Worm (Caenorhabditis elegans) whole organism, mixed stage, embryonic: Measurements from ENCODE around the gene gar-1.

Experiments used
- M03D4.4 ChIP-seq: sonication (generic microtip); optimal IDR thresholded peaks from 2 replicates; lab custom pipeline; 2017; ENCODE audit warnings: mild to moderate bottlenecking, missing genetic modification characterization, missing compliant biosample characterization
- bed-3 ChIP-seq: fragments of 200-800 bp; sonication (Bioruptor generic); optimal IDR thresholded peaks from 3 replicates; lab custom pipeline; 2018; ENCODE audit warnings: mild to moderate bottlenecking, missing genetic modification characterization, moderate library complexity, missing compliant biosample characterization
- blmp-1 ChIP-seq: fragments of 150-350 bp; optimal IDR thresholded peaks from 2 replicates; lab custom pipeline; 2014; ENCODE audit warnings: missing biosample characterization, missing genetic modification characterization
- ceh-39 ChIP-seq: fragments of 150-350 bp; optimal IDR thresholded peaks from 2 replicates; lab custom pipeline; 2014; ENCODE audit warnings: missing biosample characterization, missing genetic modification characterization
- ceh-43 ChIP-seq: fragments of 200-800 bp; sonication (Bioruptor generic); optimal IDR thresholded peaks from 2 replicates; lab custom pipeline; 2018; ENCODE audit warnings: mild to moderate bottlenecking, missing genetic modification characterization, moderate library complexity, missing compliant biosample characterization
- ceh-83 ChIP-seq: fragments of 200-800 bp; sonication (Bioruptor generic); optimal IDR thresholded peaks from 2 replicates; lab custom pipeline; 2018; ENCODE audit warnings: mild to moderate bottlenecking, missing genetic modification characterization, missing compliant biosample characterization
- ces-1 ChIP-seq: fragments of 150-350 bp; optimal IDR thresholded peaks from 2 replicates; lab custom pipeline; 2014; ENCODE audit warnings: missing biosample characterization, missing genetic modification reagents, missing genetic modification characterization
- cnd-1 ChIP-seq: fragments of 200-800 bp; sonication (Bioruptor generic); optimal IDR thresholded peaks from 2 replicates; lab custom pipeline; 2018; ENCODE audit warnings: mild to moderate bottlenecking, missing genetic modification characterization, missing compliant biosample characterization
- drap-1 ChIP-seq: fragments of 200-800 bp; sonication (Bioruptor generic); optimal IDR thresholded peaks from 3 replicates; lab custom pipeline; 2018; ENCODE audit warnings: mild to moderate bottlenecking, missing genetic modification characterization, missing compliant biosample characterization
- elt-1 ChIP-seq: sonication (generic microtip); optimal IDR thresholded peaks from 2 replicates; lab custom pipeline; 2017; ENCODE audit warnings: missing genetic modification characterization, mild to moderate bottlenecking, missing compliant biosample characterization, antibody characterized with exemption, moderate library complexity, borderline replicate concordance; ENCODE audit not compliant: insufficient read depth
- elt-3 ChIP-seq: fragments of 150-350 bp; optimal IDR thresholded peaks from 2 replicates; lab custom pipeline; 2014; ENCODE audit warnings: missing biosample characterization, missing genetic modification characterization
- flh-1 ChIP-seq: fragments of 200-800 bp; sonication (Bioruptor generic); optimal IDR thresholded peaks from 2 replicates; lab custom pipeline; 2018; ENCODE audit warnings: mild to moderate bottlenecking, missing genetic modification characterization, moderate library complexity, missing compliant biosample characterization
- ham-2 ChIP-seq: fragments of 200-800 bp; sonication (Bioruptor generic); optimal IDR thresholded peaks from 2 replicates; lab custom pipeline; 2018; ENCODE audit warnings: mild to moderate bottlenecking, missing genetic modification characterization, missing compliant biosample characterization
- hlh-1 ChIP-seq: fragments of 150-350 bp; optimal IDR thresholded peaks from 2 replicates; lab custom pipeline; 2014; ENCODE audit warnings: missing biosample characterization, missing genetic modification reagents, missing genetic modification characterization
- lin-13 ChIP-seq: fragments of 150-350 bp; optimal IDR thresholded peaks from 2 replicates; lab custom pipeline; 2014; ENCODE audit warnings: missing biosample characterization, missing genetic modification characterization
- lin-32 ChIP-seq: fragments of 200-800 bp; sonication (Bioruptor generic); optimal IDR thresholded peaks from 2 replicates; lab custom pipeline; 2018; ENCODE audit warnings: mild to moderate bottlenecking, missing genetic modification characterization, missing compliant biosample characterization
- lsy-2 ChIP-seq: fragments of 150-350 bp; optimal IDR thresholded peaks from 2 replicates; lab custom pipeline; 2014; ENCODE audit warnings: missing biosample characterization, missing genetic modification characterization
- mab-5 ChIP-seq: fragments of 150-350 bp; optimal IDR thresholded peaks from 2 replicates; lab custom pipeline; 2014; ENCODE audit warnings: missing biosample characterization, missing genetic modification characterization
- mep-1 ChIP-seq: fragments of 150-350 bp; optimal IDR thresholded peaks from 2 replicates; lab custom pipeline; 2017; ENCODE audit warnings: missing biosample characterization, missing genetic modification reagents, missing genetic modification characterization, inconsistent platforms
- mls-2 ChIP-seq: sonication (generic microtip); optimal IDR thresholded peaks from 2 replicates; lab custom pipeline; 2016; ENCODE audit warnings: mild to moderate bottlenecking, missing genetic modification characterization, moderate library complexity, missing compliant biosample characterization
- nhr-12 ChIP-seq: fragments of 150-350 bp; optimal IDR thresholded peaks from 2 replicates; lab custom pipeline; 2014; ENCODE audit warnings: missing biosample characterization, missing genetic modification characterization
- nhr-237 ChIP-seq: fragments of 150-350 bp; optimal IDR thresholded peaks from 2 replicates; lab custom pipeline; 2014; ENCODE audit warnings: missing biosample characterization, missing genetic modification characterization
- nhr-76 ChIP-seq: sonication (generic microtip); optimal IDR thresholded peaks from 2 replicates; lab custom pipeline; 2017; ENCODE audit warnings: missing biosample characterization, missing genetic modification characterization
- pha-4 ChIP-seq: fragments of 150-350 bp; optimal IDR thresholded peaks from 2 replicates; lab custom pipeline; 2018; ENCODE audit warnings: missing biosample characterization, missing genetic modification reagents, missing genetic modification characterization
- sem-2 ChIP-seq: fragments of 200-800 bp; sonication (Bioruptor generic); optimal IDR thresholded peaks from 2 replicates; lab custom pipeline; 2018; ENCODE audit warnings: mild to moderate bottlenecking, missing genetic modification characterization, missing compliant biosample characterization
- snpc-4 ChIP-seq: fragments of 150-350 bp; optimal IDR thresholded peaks from 2 replicates; lab custom pipeline; 2014; ENCODE audit warnings: missing biosample characterization, missing genetic modification characterization
- sptf-1 ChIP-seq: sonication (generic microtip); optimal IDR thresholded peaks from 2 replicates; lab custom pipeline; 2017; ENCODE audit warnings: mild to moderate bottlenecking, missing genetic modification characterization, moderate library complexity, missing compliant biosample characterization
- tbx-8 ChIP-seq: fragments of 200-800 bp; sonication (Bioruptor generic); optimal IDR thresholded peaks from 2 replicates; lab custom pipeline; 2018; ENCODE audit warnings: mild to moderate bottlenecking, missing genetic modification characterization, moderate library complexity, missing compliant biosample characterization
- unc-120 ChIP-seq: sonication (generic microtip); optimal IDR thresholded peaks from 2 replicates; lab custom pipeline; 2017; ENCODE audit warnings: missing genetic modification characterization, missing compliant biosample characterization; ENCODE audit not compliant: poor library complexity, severe bottlenecking
- unc-62 ChIP-seq: fragments of 150-350 bp; optimal IDR thresholded peaks from 2 replicates; lab custom pipeline; 2014; ENCODE audit warnings: missing biosample characterization, missing genetic modification reagents, missing genetic modification characterization
- ztf-11 ChIP-seq: fragments of 150-350 bp; optimal IDR thresholded peaks from 2 replicates; lab custom pipeline; 2014; ENCODE audit warnings: missing biosample characterization, missing genetic modification characterization

The gar-1 gene

DNA sequence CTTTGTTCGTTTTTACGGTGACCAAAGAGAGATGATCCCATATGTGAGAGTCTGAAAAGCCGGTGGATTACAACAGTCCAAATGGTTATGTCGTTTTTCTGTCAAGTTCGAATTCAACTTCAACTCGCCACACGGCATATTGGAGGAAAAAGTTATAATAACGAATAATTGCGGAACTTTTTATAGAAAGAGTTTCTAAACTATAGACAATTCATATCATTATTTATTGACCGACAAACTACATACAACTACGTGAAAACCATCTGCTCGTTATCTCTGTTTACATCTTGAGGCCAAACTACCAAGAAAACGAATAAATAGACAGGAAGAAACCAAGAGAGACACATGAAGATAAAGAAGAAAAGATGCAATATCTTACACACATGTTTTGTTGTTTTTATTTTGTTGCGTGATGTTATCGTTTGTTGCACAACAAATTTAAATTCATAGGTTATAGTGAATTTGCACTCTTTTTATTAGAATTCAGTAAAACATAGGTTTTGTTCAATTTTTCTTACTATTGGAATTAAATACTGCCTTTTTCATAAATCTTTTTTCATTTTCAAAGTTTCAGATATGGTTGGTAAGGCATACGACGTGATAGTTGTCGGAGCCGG, 10.9 kb downstream of the gar-1 start, which contains the start of the genes C15B12.4 and C15B12.8:
Gene C15B12.4, minus strand, starts transcription at position 51 of the 617 bp plus-strand sequence.
Gene C15B12.8, plus strand, starts transcription at position 567 of the 617 bp plus-strand sequence.
- TF ChIP-seq sptf-1 (tag; lab: Kevin White, UChicago) = no peak
- no peak for TF ChIP-seq pha-4 (tag; lab: Kevin White, UChicago)
- TF ChIP-seq flh-1 (GFP tag; lab: Kevin White, UChicago) = no peak
- no peak for TF ChIP-seq ceh-39 (tag; lab: Kevin White, UChicago)

ce11 chrX:6468499-6468898, 16.2 kb downstream of the gar-1 start, which contains the start of gene C15B12.9:
Gene C15B12.9, plus strand, starts transcription at chrX:6468799.
- TF ChIP-seq ztf-11 = no peak
- no peak for TF ChIP-seq pha-4 (tag; lab: Kevin White, UChicago)
- TF ChIP-seq lin-13 = no peak
- TF ChIP-seq M03D4.4 (tag; lab: Kevin White, UChicago) = no peak

- TF ChIP-seq mab-5 (no peak), nhr-12 (tag; lab: Kevin White, UChicago) (no peak), mls-2 (tag; lab: Kevin White, UChicago) (no peak), ceh-83 (GFP tag; lab: Kevin White, UChicago) (no peak), snpc-4 (tag; lab: Kevin White, UChicago) (no peak), hlh-1 (tag; lab: Kevin White, UChicago) (no peak), ztf-11 (no peak), blmp-1 (tag; lab: Kevin White, UChicago) (no peak), nhr-237 (no peak), flh-1 (GFP tag; lab: Kevin White, UChicago) (no peak), elt-3 (tag; lab: Kevin White, UChicago) (no peak), elt-1 (tag; lab: Kevin White, UChicago) (no peak), ceh-43 (no peak), unc-120 (tag; lab: Kevin White, UChicago) (no peak), lsy-2 (tag; lab: Kevin White, UChicago) (no peak)
Observed at ce11 chrX:6467462-6467861, 17.2 kb downstream of the gar-1 start, which contains the start of gene C15B12.3. Gene C15B12.3, minus strand, starts transcription at chrX:6467562.

DNA sequence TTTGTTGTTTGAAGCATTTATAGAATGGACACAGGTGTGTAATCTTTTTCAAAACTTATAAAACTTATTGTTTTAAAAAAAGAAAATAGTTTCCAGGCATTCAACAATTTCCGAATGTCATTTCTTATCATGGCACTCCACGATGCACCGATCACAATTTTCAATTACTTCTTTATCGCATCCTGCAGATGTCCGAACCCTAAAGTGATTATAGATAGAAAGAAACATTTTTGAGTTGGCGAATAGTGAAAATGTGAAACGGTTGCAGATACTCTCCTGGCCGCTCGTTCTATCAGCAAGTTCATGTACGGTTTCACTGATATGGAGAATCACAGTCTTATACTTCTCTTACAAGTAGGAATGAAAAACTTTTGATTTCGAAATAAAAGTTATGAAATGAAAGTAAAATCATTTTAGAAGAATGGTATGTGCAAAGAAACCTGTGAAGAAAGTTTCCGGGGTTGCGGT, 21.7 kb downstream of the gar-1 start, which contains the start of gene C15B12.2:
Gene C15B12.2, plus strand, starts transcription at position 418 of the 468 bp plus-strand sequence.
- TF ChIP-seq snpc-4 (tag; lab: Kevin White, UChicago) (no peak), ham-2 (no peak), lin-13 (no peak), nhr-76 (tag; lab: Kevin White, UChicago) (no peak), sptf-1 (tag; lab: Kevin White, UChicago) (no peak), tbx-8 (GFP tag; lab: Kevin White, UChicago) (no peak), unc-62 (GFP tag; lab: Kevin White, UChicago) (no peak), lsy-2 (tag; lab: Kevin White, UChicago) (no peak), elt-3 (tag; lab: Kevin White, UChicago) (no peak), mab-5 (no peak), flh-1 (GFP tag; lab: Kevin White, UChicago) (no peak), nhr-237 (no peak), ceh-39 (tag; lab: Kevin White, UChicago) (no peak), M03D4.4 (tag; lab: Kevin White, UChicago) (no peak)

- TF ChIP-seq bed-3 (no peak), ztf-11 (no peak), pha-4 (tag; lab: Kevin White, UChicago) (no peak), nhr-76 (tag; lab: Kevin White, UChicago) (no peak), lin-13 (no peak), elt-3 (tag; lab: Kevin White, UChicago) (no peak)
Observed at ce11 chrX:6462479-6462878, 22.2 kb downstream of the gar-1 start.

DNA sequence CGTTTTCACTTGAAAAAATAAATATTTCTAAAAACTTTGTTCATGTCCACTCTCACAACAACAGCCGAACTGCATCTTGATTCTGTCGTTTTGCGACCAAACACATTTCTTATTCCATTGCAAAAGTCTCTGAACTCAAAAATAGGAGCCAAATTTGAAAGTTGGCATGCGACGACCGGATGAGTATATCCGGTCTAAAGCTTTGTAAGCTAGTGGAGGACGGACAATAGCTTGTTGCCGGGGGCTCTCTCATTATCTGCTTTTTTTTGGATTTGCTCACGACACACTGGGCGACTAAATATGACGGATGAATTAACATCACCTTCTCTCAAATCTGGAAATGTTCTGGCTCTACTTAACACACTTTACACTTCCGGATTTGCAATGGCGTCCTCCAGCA, 23.0 kb downstream of the gar-1 start, which contains the start of gene K04E7.1:
Gene K04E7.1, plus strand, starts transcription at position 301 of the 400 bp plus-strand sequence.
- TF ChIP-seq mab-5 = no peak
- no peak for TF ChIP-seq lin-32
- no peak for TF ChIP-seq ces-1 (GFP tag; lab: Kevin White, UChicago)
- no peak for TF ChIP-seq M03D4.4 (tag; lab: Kevin White, UChicago)
- no peak for TF ChIP-seq cnd-1
- TF ChIP-seq elt-3 (tag; lab: Kevin White, UChicago) = no peak
- no peak for TF ChIP-seq bed-3
- no peak for TF ChIP-seq elt-1 (tag; lab: Kevin White, UChicago)
- TF ChIP-seq ceh-83 (GFP tag; lab: Kevin White, UChicago) = no peak
- TF ChIP-seq mls-2 (tag; lab: Kevin White, UChicago) = no peak
- no peak for TF ChIP-seq sem-2
- TF ChIP-seq nhr-12 (tag; lab: Kevin White, UChicago) = no peak
- no peak for TF ChIP-seq mep-1
- TF ChIP-seq drap-1 (GFP tag; lab: Kevin White, UChicago) = no peak
- TF ChIP-seq ceh-43 = no peak
- TF ChIP-seq nhr-76 (tag; lab: Kevin White, UChicago) = no peak
- TF ChIP-seq hlh-1 (tag; lab: Kevin White, UChicago) = no peak
